Worm (Caenorhabditis elegans) whole organism, L1 larva: ENCODE data around the gene clec-19.

Experiments used
- C04F5.9 ChIP-seq: sonication (generic microtip); optimal IDR thresholded peaks from 2 replicates; lab custom pipeline; 2016; ENCODE audit warnings: missing genetic modification characterization, missing compliant biosample characterization
- C16A3.4 ChIP-seq: fragments of 150-350 bp; optimal IDR thresholded peaks from 2 replicates; lab custom pipeline; 2014; ENCODE audit warnings: missing biosample characterization, missing genetic modification characterization
- C34B4.2 ChIP-seq: sonication (generic microtip); optimal IDR thresholded peaks from 2 replicates; lab custom pipeline; 2017; ENCODE audit warnings: mild to moderate bottlenecking, missing genetic modification characterization, missing compliant biosample characterization
- aly-2 ChIP-seq: fragments of 150-350 bp; optimal IDR thresholded peaks from 2 replicates; lab custom pipeline; 2014; ENCODE audit warnings: missing biosample characterization, missing genetic modification characterization
- blmp-1 ChIP-seq: fragments of 150-350 bp; optimal IDR thresholded peaks from 2 replicates; lab custom pipeline; 2014; ENCODE audit warnings: missing biosample characterization, missing genetic modification characterization
- dpl-1 ChIP-seq, 3 experiments: fragments of 150-350 bp in 2 of 3; sonication (generic microtip) in 1 of 3; optimal IDR thresholded peaks; 2 replicates each; lab custom pipeline; 2014 to 2017; ENCODE audit warnings: missing biosample characterization in 3 of 3, missing genetic modification characterization in 3 of 3, missing genetic modification reagents in 3 of 3
- dsc-1 ChIP-seq: sonication (generic microtip); optimal IDR thresholded peaks from 2 replicates; lab custom pipeline; 2016; ENCODE audit warnings: mild to moderate bottlenecking, missing genetic modification characterization, missing compliant biosample characterization
- efl-3 ChIP-seq: fragments of 200-800 bp; sonication (Bioruptor generic); optimal IDR thresholded peaks from 2 replicates; lab custom pipeline; 2018; ENCODE audit warnings: mild to moderate bottlenecking, missing genetic modification characterization, missing compliant biosample characterization
- elt-2 ChIP-seq: sonication (generic microtip); optimal IDR thresholded peaks from 2 replicates; lab custom pipeline; 2016; ENCODE audit warnings: missing genetic modification characterization, mild to moderate bottlenecking, inconsistent platforms, missing compliant biosample characterization, missing genetic modification reagents
- elt-3 ChIP-seq, 6 experiments: fragments of 150-350 bp in 1 of 6; sonication (generic microtip); optimal IDR thresholded peaks; 2 replicates each; lab custom pipeline; 2017 to 2018; ENCODE audit warnings: missing biosample characterization in 6 of 6, missing genetic modification characterization in 6 of 6, inconsistent platforms in 1 of 6
- ets-5 ChIP-seq: fragments of 200-800 bp; sonication (Bioruptor generic); IDR thresholded peaks from 2 replicates; pipeline ENCODE4 v1.3.6; 2022; ENCODE audit warnings: missing genetic modification characterization, missing compliant biosample characterization
- fkh-8 ChIP-seq: sonication (generic microtip); optimal IDR thresholded peaks from 2 replicates; lab custom pipeline; 2016; ENCODE audit warnings: mild to moderate bottlenecking, missing genetic modification characterization, missing compliant biosample characterization
- grh-1 ChIP-seq: fragments of 200-800 bp; sonication (Bioruptor generic); IDR thresholded peaks from 2 replicates; pipeline ENCODE4 v1.3.6; 2022; ENCODE audit warnings: missing genetic modification reagents, missing genetic modification characterization, missing compliant biosample characterization
- jun-1 ChIP-seq: fragments of 150-350 bp; optimal IDR thresholded peaks from 2 replicates; lab custom pipeline; 2014; ENCODE audit warnings: missing biosample characterization, missing genetic modification reagents, missing genetic modification characterization
- lin-35 ChIP-seq, 2 experiments: fragments of 150-350 bp; optimal IDR thresholded peaks; 2 replicates each; lab custom pipeline; 2014; ENCODE audit warnings: missing biosample characterization in 2 of 2, missing genetic modification characterization in 2 of 2, missing genetic modification reagents in 2 of 2
- lir-3 ChIP-seq: sonication (generic microtip); optimal IDR thresholded peaks from 2 replicates; lab custom pipeline; 2016; ENCODE audit warnings: mild to moderate bottlenecking, missing genetic modification characterization, moderate library complexity, missing compliant biosample characterization; ENCODE audit not compliant: poor library complexity
- lsy-2 ChIP-seq, 2 experiments: fragments of 150-350 bp; optimal IDR thresholded peaks; 2 replicates each; lab custom pipeline; 2014; ENCODE audit warnings: missing biosample characterization in 2 of 2, missing genetic modification characterization in 2 of 2
- mab-9 ChIP-seq: fragments of 200-800 bp; sonication (Bioruptor generic); IDR thresholded peaks from 2 replicates; pipeline ENCODE4 v1.3.6; 2022; ENCODE audit warnings: missing genetic modification reagents, missing genetic modification characterization, missing compliant biosample characterization
- mdl-1 ChIP-seq, 2 experiments: fragments of 150-350 bp; optimal IDR thresholded peaks; 2 replicates each; lab custom pipeline; 2014 to 2017; ENCODE audit warnings: missing biosample characterization in 2 of 2, missing genetic modification characterization in 2 of 2, inconsistent platforms in 1 of 2
- mef-2 ChIP-seq: fragments of 150-350 bp; optimal IDR thresholded peaks from 2 replicates; lab custom pipeline; 2014; ENCODE audit warnings: missing biosample characterization, missing genetic modification characterization
- mep-1 ChIP-seq: fragments of 150-350 bp; optimal IDR thresholded peaks from 2 replicates; lab custom pipeline; 2014; ENCODE audit warnings: missing biosample characterization, missing genetic modification characterization
- nhr-11 ChIP-seq: fragments of 150-350 bp; optimal IDR thresholded peaks from 2 replicates; lab custom pipeline; 2014; ENCODE audit warnings: missing biosample characterization, missing genetic modification characterization
- nhr-237 ChIP-seq: fragments of 150-350 bp; optimal IDR thresholded peaks from 2 replicates; lab custom pipeline; 2014; ENCODE audit warnings: missing biosample characterization, missing genetic modification characterization
- nhr-28 ChIP-seq: fragments of 150-350 bp; optimal IDR thresholded peaks from 2 replicates; lab custom pipeline; 2014; ENCODE audit warnings: missing biosample characterization, missing genetic modification characterization
- nhr-71 ChIP-seq: sonication (generic microtip); optimal IDR thresholded peaks from 2 replicates; lab custom pipeline; 2016; ENCODE audit warnings: mild to moderate bottlenecking, missing genetic modification characterization, moderate library complexity, missing compliant biosample characterization
- pag-3 ChIP-seq: sonication (generic microtip); optimal IDR thresholded peaks from 2 replicates; lab custom pipeline; 2017; ENCODE audit warnings: missing genetic modification characterization, mild to moderate bottlenecking, missing compliant biosample characterization, antibody characterized with exemption, borderline replicate concordance; ENCODE audit not compliant: insufficient read depth
- pqm-1 ChIP-seq: sonication (generic microtip); optimal IDR thresholded peaks from 3 replicates; lab custom pipeline; 2017; ENCODE audit warnings: missing biosample characterization, missing genetic modification characterization
- snu-23 ChIP-seq: sonication (generic microtip); optimal IDR thresholded peaks from 2 replicates; lab custom pipeline; 2016; ENCODE audit warnings: missing genetic modification characterization, missing compliant biosample characterization
- sox-4 ChIP-seq: sonication (generic microtip); optimal IDR thresholded peaks from 2 replicates; lab custom pipeline; 2016; ENCODE audit warnings: missing genetic modification characterization, missing compliant biosample characterization
- sup-37 ChIP-seq: fragments of 200-800 bp; sonication (Bioruptor generic); optimal IDR thresholded peaks from 2 replicates; lab custom pipeline; 2018; ENCODE audit warnings: mild to moderate bottlenecking, missing genetic modification characterization, missing compliant biosample characterization
- swsn-7 ChIP-seq: sonication (generic microtip); optimal IDR thresholded peaks from 2 replicates; lab custom pipeline; 2016; ENCODE audit warnings: missing genetic modification characterization, missing compliant biosample characterization
- unc-62 ChIP-seq: fragments of 150-350 bp; optimal IDR thresholded peaks from 2 replicates; lab custom pipeline; 2014; ENCODE audit warnings: missing biosample characterization, missing genetic modification reagents, missing genetic modification characterization
- unc-98 ChIP-seq: fragments of 200-800 bp; sonication (Bioruptor generic); IDR thresholded peaks from 2 replicates; pipeline ENCODE4 v1.3.6; 2022; ENCODE audit warnings: missing genetic modification characterization, missing compliant biosample characterization
- xbp-1 ChIP-seq: sonication (generic microtip); optimal IDR thresholded peaks from 2 replicates; lab custom pipeline; 2016; ENCODE audit warnings: missing genetic modification characterization, missing compliant biosample characterization
- zag-1 ChIP-seq: fragments of 150-350 bp; optimal IDR thresholded peaks from 2 replicates; lab custom pipeline; 2014; ENCODE audit warnings: missing biosample characterization, missing genetic modification characterization
- zip-4 ChIP-seq: fragments of 200-800 bp; sonication (Bioruptor generic); optimal IDR thresholded peaks from 2 replicates; lab custom pipeline; 2018; ENCODE audit warnings: mild to moderate bottlenecking, missing genetic modification characterization, moderate library complexity, missing compliant biosample characterization
- ztf-11 ChIP-seq, 2 experiments: sonication (generic microtip); optimal IDR thresholded peaks; 2 replicates each; lab custom pipeline; 2016 to 2017; ENCODE audit warnings: missing genetic modification characterization in 2 of 2, missing biosample characterization in 1 of 2, missing compliant biosample characterization in 1 of 2

clec-19 gene

DNA sequence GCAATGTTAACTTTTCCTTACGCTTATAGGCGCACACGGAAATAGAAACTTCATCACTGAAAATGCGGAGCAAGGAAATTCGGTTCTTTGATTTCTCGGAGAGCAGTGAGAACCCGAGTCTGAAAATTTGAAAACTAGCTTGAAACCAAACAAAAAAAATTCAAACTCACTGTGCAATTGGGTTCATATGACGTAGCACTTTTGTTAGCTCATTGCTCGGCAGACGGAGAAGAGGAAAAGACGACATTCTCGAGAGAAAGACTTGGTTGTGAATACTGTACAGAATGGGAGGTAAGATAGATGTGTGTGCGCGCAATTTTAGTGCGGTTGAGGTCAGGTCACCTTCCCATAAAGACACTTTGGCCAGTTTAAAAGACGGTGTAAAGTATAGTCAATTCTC is 6.1 kb downstream of the clec-19 start, which contains the start of the genes F36H5.13 and F36H5.8:
Gene F36H5.13 (minus strand): TSS at position 101 of the 400 bp plus-strand sequence.
Gene F36H5.8 (minus strand): TSS at position 274 of the 400 bp plus-strand sequence.
- TF ChIP-seq unc-62 (GFP tag; lab: Kevin White, UChicago) (no peak), mab-9 (GFP tag; lab: Robert Waterston, UW) (no peak), pag-3 (tag; lab: Kevin White, UChicago) (no peak), lsy-2 (tag; optimal IDR thresholded peaks at IDR 0.05; lab: Kevin White, UChicago) (no peak)

DNA sequence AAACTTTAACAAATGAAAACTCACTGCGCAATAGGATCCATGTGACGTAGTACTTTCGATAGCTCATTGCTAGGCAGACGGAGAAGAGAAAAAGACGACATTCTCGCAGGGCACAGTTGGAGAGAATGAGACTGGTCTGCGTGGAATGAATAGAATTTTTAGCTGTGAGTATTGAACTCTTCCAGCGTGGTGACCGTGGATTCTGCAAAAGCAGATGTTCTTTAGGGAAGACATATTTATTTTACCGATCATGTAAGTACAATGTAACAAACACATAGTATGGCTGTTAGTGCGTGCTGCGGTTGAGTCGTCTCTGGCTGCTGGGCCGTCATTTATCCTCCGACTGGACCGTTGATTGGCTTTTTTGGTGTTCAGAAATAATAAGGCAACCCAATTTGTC is 8.7 kb downstream of the clec-19 start, which contains the start of gene F36H5.9:
Gene F36H5.9 (minus strand): TSS at position 101 of the 400 bp plus-strand sequence.
- TF ChIP-seq nhr-237 (tag; lab: Kevin White, UChicago): no peak
- TF ChIP-seq nhr-11 (tag; lab: Kevin White, UChicago): no peak
- TF ChIP-seq C16A3.4 (tag; lab: Kevin White, UChicago): no peak
- TF ChIP-seq C04F5.9: no peak
- TF ChIP-seq fkh-8 (tag; lab: Kevin White, UChicago): no peak
- TF ChIP-seq ets-5: no peak
- TF ChIP-seq grh-1 (GFP tag; lab: Robert Waterston, UW): no peak
- no peak for TF ChIP-seq ztf-11 (tag; optimal IDR thresholded peaks at IDR 0.05; lab: Kevin White, UChicago)
- TF ChIP-seq zip-4: no peak
- TF ChIP-seq aly-2 (tag; lab: Kevin White, UChicago): no peak

DNA sequence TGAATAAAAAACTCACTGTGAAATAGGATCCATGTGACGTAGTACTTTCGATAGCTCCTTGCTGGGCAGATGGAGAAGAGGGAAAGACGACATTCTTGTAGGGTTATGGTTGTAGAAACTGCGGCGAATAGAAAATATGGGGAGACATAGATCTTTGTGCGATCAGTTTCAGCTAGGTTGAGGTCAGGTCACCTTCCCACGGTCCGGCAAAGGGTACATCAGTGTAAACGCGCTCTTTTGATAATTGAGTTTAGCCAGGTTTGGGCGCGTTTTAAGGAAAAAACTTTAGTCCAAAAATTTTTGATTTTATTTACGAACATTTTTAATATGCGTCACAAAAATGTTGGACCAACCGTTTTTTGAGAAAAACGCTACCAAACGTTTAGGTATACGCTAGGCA is 11.8 kb downstream of the clec-19 start, which contains the start of gene F36H5.17:
Gene F36H5.17 (minus strand): TSS at position 101 of the 400 bp plus-strand sequence.
- TF ChIP-seq lin-35 (GFP tag; optimal IDR thresholded peaks at IDR 0.05; lab: Kevin White, UChicago): no peak
- no peak for TF ChIP-seq mef-2
- TF ChIP-seq pqm-1 (tag; lab: Kevin White, UChicago): no peak
- TF ChIP-seq zag-1: no peak
- no peak for TF ChIP-seq lir-3
- no peak for TF ChIP-seq blmp-1 (tag; lab: Kevin White, UChicago)
- TF ChIP-seq nhr-28 (tag; lab: Kevin White, UChicago): no peak
- no peak for TF ChIP-seq unc-98
- TF ChIP-seq C34B4.2 (tag; lab: Kevin White, UChicago): no peak
- no peak for TF ChIP-seq dpl-1 (GFP tag; optimal IDR thresholded peaks at IDR 0.05; lab: Kevin White, UChicago)
- no peak for TF ChIP-seq ztf-11 (tag; optimal IDR thresholded peaks at IDR 0.05; lab: Kevin White, UChicago)
- TF ChIP-seq elt-3 (tag; optimal IDR thresholded peaks at IDR 0.05; lab: Kevin White, UChicago): no peak

DNA sequence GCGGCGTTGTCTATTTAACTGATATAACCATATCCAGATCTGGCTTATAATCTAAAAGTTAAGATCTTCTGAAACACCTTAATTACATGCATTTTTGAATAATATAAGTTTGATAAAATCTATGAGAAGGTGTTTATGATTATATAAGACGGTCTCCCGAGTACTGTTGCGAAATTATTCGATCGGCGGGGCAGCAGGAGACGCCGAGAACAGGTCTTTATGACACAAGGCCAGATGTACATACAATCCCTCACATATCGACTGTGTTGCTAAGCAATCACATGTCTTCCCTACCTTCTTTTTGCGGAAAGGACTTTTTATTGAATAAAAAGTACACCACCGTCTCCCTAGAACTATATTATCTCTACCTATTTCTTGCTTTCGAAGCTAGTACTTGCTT is 12.3 kb downstream of the clec-19 start, which contains the start of gene fbxb-53:
Gene fbxb-53 (plus strand): TSS at position 301 of the 400 bp plus-strand sequence.
- no peak for TF ChIP-seq dsc-1

DNA sequence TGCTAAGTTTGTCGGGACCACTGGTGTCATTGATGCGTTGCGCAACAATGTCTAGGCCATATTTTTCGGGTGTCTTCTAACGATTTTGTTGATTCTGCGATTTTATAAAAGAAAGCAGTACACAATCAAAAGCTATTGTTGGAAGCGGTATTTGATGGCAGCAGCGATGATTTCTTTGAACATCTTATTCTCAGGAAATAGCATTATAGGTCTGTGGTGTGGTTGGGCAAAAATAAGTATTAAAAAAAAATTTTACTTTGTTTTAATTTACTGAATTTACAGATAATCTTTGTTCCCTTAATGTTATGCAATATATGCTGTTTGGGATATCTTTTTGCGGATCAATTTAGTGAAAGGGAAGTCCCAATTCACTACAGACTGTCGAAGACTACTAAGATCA is 12.8 kb downstream of the clec-19 start, which contains the start of gene F36H5.10:
Gene F36H5.10 (plus strand): TSS at position 301 of the 400 bp plus-strand sequence.
- TF ChIP-seq sox-4 (tag; lab: Kevin White, UChicago): no peak
- TF ChIP-seq nhr-237 (tag; lab: Kevin White, UChicago): no peak
- no peak for TF ChIP-seq snu-23 (GFP tag; lab: Kevin White, UChicago)
- no peak for TF ChIP-seq swsn-7 (tag; lab: Kevin White, UChicago)
- TF ChIP-seq efl-3 (GFP tag; lab: Kevin White, UChicago): no peak
- no peak for TF ChIP-seq mep-1 (tag; lab: Kevin White, UChicago)
- no peak for TF ChIP-seq unc-62 (GFP tag; lab: Kevin White, UChicago)
- no peak for TF ChIP-seq elt-2 (tag; lab: Kevin White, UChicago)

DNA sequence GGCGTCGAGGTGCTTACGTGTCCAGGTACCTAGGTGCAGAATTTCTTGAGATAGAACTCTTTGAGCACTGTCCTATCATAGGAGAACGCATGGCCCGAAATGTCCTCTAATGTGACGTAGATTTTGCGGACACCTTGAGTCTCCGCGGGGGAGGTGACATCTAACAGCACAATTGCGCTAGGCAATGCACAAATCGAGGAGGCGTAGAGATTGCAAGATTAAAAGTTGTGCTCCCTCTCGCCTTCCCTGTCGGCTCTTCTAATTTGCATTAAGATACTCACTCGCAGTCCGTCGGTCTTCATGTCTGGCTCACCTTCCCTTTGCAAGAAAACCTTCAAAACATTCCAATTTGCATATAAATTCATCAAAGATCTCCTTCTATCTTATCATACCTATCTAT is 15.3 kb downstream of the clec-19 start, which contains the start of gene F36H5.18:
Gene F36H5.18 (plus strand): TSS at position 301 of the 400 bp plus-strand sequence.
- TF ChIP-seq nhr-71 (no peak), mdl-1 (tag; optimal IDR thresholded peaks at IDR 0.05; lab: Kevin White, UChicago) (no peak), jun-1 (tag; lab: Kevin White, UChicago) (no peak), sup-37 (no peak), zip-4 (no peak), C16A3.4 (tag; lab: Kevin White, UChicago) (no peak), unc-98 (no peak), xbp-1 (tag; lab: Kevin White, UChicago) (no peak), fkh-8 (tag; lab: Kevin White, UChicago) (no peak)
